Fruit fly (Drosophila melanogaster) whole organism, embryonic: Measurements from ENCODE around the gene dpr9.

Source experiments
- CG1024 ChIP-seq: fragments of 200-800 bp; sonication (Bioruptor generic); IDR thresholded peaks from 2 replicates; pipeline ENCODE4 v1.3.6; 2022; ENCODE audit warnings: missing biosample characterization, missing genetic modification characterization
- CG10959 ChIP-seq: fragments of 200-800 bp; sonication (Bioruptor generic); IDR thresholded peaks from 2 replicates; pipeline ENCODE4 v1.3.6; 2022; ENCODE audit warnings: missing biosample characterization, missing genetic modification characterization
- CG11085 ChIP-seq: fragments of 200-800 bp; sonication (Bioruptor generic); IDR thresholded peaks from 2 replicates; pipeline ENCODE4 v1.3.6; 2022; ENCODE audit warnings: missing biosample characterization, missing genetic modification characterization
- CG11723 ChIP-seq: fragments of 200-800 bp; sonication (Bioruptor generic); optimal IDR thresholded peaks from 2 replicates; lab custom pipeline; 2017; ENCODE audit warnings: missing biosample characterization, mild to moderate bottlenecking, missing genetic modification characterization
- CG12219 ChIP-seq: fragments of 200-800 bp; sonication (Bioruptor generic); optimal IDR thresholded peaks from 3 replicates; lab custom pipeline; 2018; ENCODE audit warnings: missing biosample characterization, mild to moderate bottlenecking, missing genetic modification characterization
- CG12942 ChIP-seq: fragments of 200-800 bp; sonication (Bioruptor generic); optimal IDR thresholded peaks from 3 replicates; lab custom pipeline; 2016; ENCODE audit warnings: missing biosample characterization, missing genetic modification characterization
- CG16863 ChIP-seq: fragments of 200-800 bp; sonication (Bioruptor generic); optimal IDR thresholded peaks from 3 replicates; lab custom pipeline; 2016; ENCODE audit warnings: missing biosample characterization, missing genetic modification characterization
- CG17829 ChIP-seq: fragments of 200-800 bp; optimal IDR thresholded peaks from 2 replicates; lab custom pipeline; 2019; ENCODE audit warnings: missing biosample characterization, mild to moderate bottlenecking, missing genetic modification characterization, moderate library complexity
- CG18764 ChIP-seq: fragments of 200-800 bp; sonication (Bioruptor generic); optimal IDR thresholded peaks from 3 replicates; lab custom pipeline; 2016; ENCODE audit warnings: missing biosample characterization, missing genetic modification characterization
- CG31365 ChIP-seq: fragments of 200-800 bp; sonication (Bioruptor generic); optimal IDR thresholded peaks from 2 replicates; lab custom pipeline; 2018; ENCODE audit warnings: missing biosample characterization, mild to moderate bottlenecking, missing genetic modification characterization
- CG3838 ChIP-seq: fragments of 200-800 bp; sonication (Bioruptor generic); optimal IDR thresholded peaks from 3 replicates; lab custom pipeline; 2016; ENCODE audit warnings: missing biosample characterization, missing genetic modification characterization
- CG4424 ChIP-seq: fragments of 200-800 bp; sonication (Bioruptor generic); optimal IDR thresholded peaks from 3 replicates; lab custom pipeline; 2016; ENCODE audit warnings: missing biosample characterization, missing genetic modification characterization
- CG4820 ChIP-seq: fragments of 200-800 bp; sonication (Bioruptor generic); optimal IDR thresholded peaks from 3 replicates; lab custom pipeline; 2016; ENCODE audit warnings: missing biosample characterization, missing genetic modification characterization
- CG7556 ChIP-seq: fragments of 200-800 bp; sonication (Bioruptor generic); optimal IDR thresholded peaks from 2 replicates; lab custom pipeline; 2017; ENCODE audit warnings: missing biosample characterization, mild to moderate bottlenecking, missing genetic modification characterization
- CG8089 ChIP-seq: fragments of 200-800 bp; sonication (Bioruptor generic); optimal IDR thresholded peaks from 3 replicates; lab custom pipeline; 2016; ENCODE audit warnings: missing biosample characterization, missing genetic modification characterization
- Chrac-16 ChIP-seq: fragments of 200-800 bp; sonication (Bioruptor generic); optimal IDR thresholded peaks from 3 replicates; lab custom pipeline; 2016; ENCODE audit warnings: missing biosample characterization, missing genetic modification characterization
- Dek ChIP-seq: fragments of 200-800 bp; sonication (Bioruptor generic); optimal IDR thresholded peaks from 3 replicates; lab custom pipeline; 2019; ENCODE audit warnings: missing biosample characterization, mild to moderate bottlenecking, missing genetic modification characterization, moderate library complexity
- Dfd ChIP-seq, 2 experiments: fragments of >200 bp; optimal IDR thresholded peaks; 2 replicates each; lab custom pipeline; 2017; ENCODE audit warnings: missing biosample characterization in 2 of 2, missing genetic modification characterization in 2 of 2
- Drgx ChIP-seq: fragments of 200-800 bp; sonication (Bioruptor generic); IDR thresholded peaks from 2 replicates; pipeline ENCODE4 v1.3.6; 2022; ENCODE audit warnings: missing biosample characterization, missing genetic modification characterization
- E2f1 ChIP-seq: fragments of 200-800 bp; sonication (Bioruptor generic); IDR thresholded peaks from 2 replicates; pipeline ENCODE4 v1.3.6; 2022; ENCODE audit warnings: missing biosample characterization, missing genetic modification characterization
- Fer3 ChIP-seq: fragments of 200-800 bp; sonication (Bioruptor generic); optimal IDR thresholded peaks from 2 replicates; lab custom pipeline; 2018; ENCODE audit warnings: missing biosample characterization, mild to moderate bottlenecking, missing genetic modification characterization, moderate library complexity
- HLH4C ChIP-seq: fragments of 200-800 bp; sonication (Bioruptor generic); IDR thresholded peaks from 3 replicates; pipeline ENCODE4 v1.3.6; 2022; ENCODE audit warnings: missing biosample characterization, missing genetic modification characterization; ENCODE audit not compliant: partially characterized antibody
- HLHmδ ChIP-seq: fragments of 200-800 bp; sonication (Bioruptor generic); optimal IDR thresholded peaks from 2 replicates; lab custom pipeline; 2018; ENCODE audit warnings: missing biosample characterization, mild to moderate bottlenecking, missing genetic modification characterization, moderate library complexity
- Mad ChIP-seq: fragments of 200-800 bp; sonication (Bioruptor generic); optimal IDR thresholded peaks from 2 replicates; lab custom pipeline; 2016; ENCODE audit warnings: missing biosample characterization, missing genetic modification characterization
- NC2β ChIP-seq: fragments of 200-800 bp; sonication (Bioruptor generic); optimal IDR thresholded peaks from 2 replicates; lab custom pipeline; 2016; ENCODE audit warnings: missing biosample characterization, missing genetic modification characterization
- Oli ChIP-seq: fragments of 200-800 bp; sonication (Bioruptor generic); optimal IDR thresholded peaks from 2 replicates; lab custom pipeline; 2018; ENCODE audit warnings: missing biosample characterization, mild to moderate bottlenecking, missing genetic modification characterization, moderate library complexity
- Rfx ChIP-seq: fragments of 200-800 bp; sonication (Bioruptor generic); IDR thresholded peaks from 2 replicates; pipeline ENCODE4 v1.3.6; 2022; ENCODE audit warnings: missing biosample characterization, missing genetic modification characterization
- Sin3A ChIP-seq: fragments of >200 bp; optimal IDR thresholded peaks from 2 replicates; lab custom pipeline; 2018
- Sry-δ ChIP-seq: fragments of 200-800 bp; sonication (Bioruptor generic); optimal IDR thresholded peaks from 2 replicates; lab custom pipeline; 2016; ENCODE audit warnings: missing biosample characterization, missing genetic modification characterization
- ac ChIP-seq: fragments of 200-800 bp; sonication (Bioruptor generic); optimal IDR thresholded peaks from 3 replicates; lab custom pipeline; 2017; ENCODE audit warnings: missing biosample characterization, mild to moderate bottlenecking, missing genetic modification characterization
- az2 ChIP-seq: fragments of 200-800 bp; sonication (Bioruptor generic); optimal IDR thresholded peaks from 3 replicates; lab custom pipeline; 2016; ENCODE audit warnings: missing biosample characterization, missing genetic modification characterization
- btn ChIP-seq: fragments of 200-800 bp; sonication (Bioruptor generic); optimal IDR thresholded peaks from 2 replicates; lab custom pipeline; 2016; ENCODE audit warnings: missing biosample characterization, missing genetic modification characterization
- cato ChIP-seq: fragments of 200-800 bp; sonication (Bioruptor generic); optimal IDR thresholded peaks from 2 replicates; lab custom pipeline; 2016; ENCODE audit warnings: missing biosample characterization, missing genetic modification characterization, borderline replicate concordance
- crol ChIP-seq: fragments of 200-800 bp; sonication (Bioruptor generic); IDR thresholded peaks from 2 replicates; pipeline ENCODE4 v1.3.6; 2022; ENCODE audit warnings: missing biosample characterization, missing genetic modification characterization
- dm ChIP-seq: fragments of 200-800 bp; sonication (Bioruptor generic); optimal IDR thresholded peaks from 3 replicates; lab custom pipeline; 2016; ENCODE audit warnings: missing biosample characterization, missing genetic modification characterization
- eve ChIP-seq, 2 experiments: fragments of >200 bp; optimal IDR thresholded peaks; 2 replicates each; lab custom pipeline; 2017; ENCODE audit warnings: missing biosample characterization in 2 of 2, missing genetic modification characterization in 2 of 2
- h ChIP-seq: fragments of >200 bp; optimal IDR thresholded peaks from 2 replicates; lab custom pipeline; 2017
- hbn ChIP-seq: fragments of 200-800 bp; sonication (Bioruptor generic); IDR thresholded peaks from 2 replicates; pipeline ENCODE4 v1.3.6; 2022; ENCODE audit warnings: missing biosample characterization, missing genetic modification characterization; ENCODE audit not compliant: partially characterized antibody
- jing ChIP-seq: fragments of 200-800 bp; sonication (Bioruptor generic); optimal IDR thresholded peaks from 2 replicates; lab custom pipeline; 2018; ENCODE audit warnings: missing biosample characterization, mild to moderate bottlenecking, missing genetic modification characterization
- lab ChIP-seq: fragments of 200-800 bp; sonication (Bioruptor generic); optimal IDR thresholded peaks from 3 replicates; lab custom pipeline; 2017; ENCODE audit warnings: missing biosample characterization, missing genetic modification characterization, mild to moderate bottlenecking, moderate library complexity, missing genetic modification reagents
- nau ChIP-seq: fragments of 200-800 bp; sonication (Bioruptor generic); optimal IDR thresholded peaks from 3 replicates; lab custom pipeline; 2017; ENCODE audit warnings: missing biosample characterization, mild to moderate bottlenecking, missing genetic modification characterization, missing genetic modification reagents
- nom ChIP-seq: fragments of 200-800 bp; sonication (Bioruptor generic); optimal IDR thresholded peaks from 2 replicates; lab custom pipeline; 2017; ENCODE audit warnings: missing biosample characterization, missing genetic modification characterization, mild to moderate bottlenecking, moderate library complexity, missing genetic modification reagents
- pros ChIP-seq: fragments of 200-800 bp; sonication (Bioruptor generic); optimal IDR thresholded peaks from 3 replicates; lab custom pipeline; 2019; ENCODE audit warnings: missing biosample characterization, mild to moderate bottlenecking, missing genetic modification characterization, moderate library complexity
- repo ChIP-seq: fragments of 200-800 bp; sonication (Bioruptor generic); optimal IDR thresholded peaks from 2 replicates; lab custom pipeline; 2016; ENCODE audit warnings: missing biosample characterization, missing genetic modification characterization
- ro ChIP-seq: fragments of 200-800 bp; sonication (Bioruptor generic); IDR thresholded peaks from 2 replicates; pipeline ENCODE4 v1.3.6; 2022; ENCODE audit warnings: missing biosample characterization, missing genetic modification characterization
- row ChIP-seq: fragments of 200-800 bp; sonication (Bioruptor generic); IDR thresholded peaks from 3 replicates; pipeline ENCODE4 v1.3.6; 2022; ENCODE audit warnings: missing biosample characterization, missing genetic modification characterization
- sens-2 ChIP-seq: fragments of 200-800 bp; sonication (Bioruptor generic); IDR thresholded peaks from 2 replicates; pipeline ENCODE4 v1.3.6; 2022; ENCODE audit warnings: missing biosample characterization, missing genetic modification characterization
- stc ChIP-seq: fragments of 200-800 bp; sonication (Bioruptor generic); IDR thresholded peaks from 2 replicates; pipeline ENCODE4 v1.3.6; 2022; ENCODE audit warnings: missing biosample characterization, missing genetic modification characterization
- tll ChIP-seq, 2 experiments: fragments of 200-800 bp in 1 of 2; fragments of >200 bp in 1 of 2; sonication (Bioruptor generic) in 1 of 2; optimal IDR thresholded peaks; 2 replicates each; lab custom pipeline; 2017 to 2019; ENCODE audit warnings: missing biosample characterization in 2 of 2, missing genetic modification characterization in 2 of 2, mild to moderate bottlenecking in 1 of 2, moderate library complexity in 1 of 2
- trh ChIP-seq: fragments of 200-800 bp; sonication (Bioruptor generic); optimal IDR thresholded peaks from 2 replicates; lab custom pipeline; 2016; ENCODE audit warnings: missing biosample characterization, missing genetic modification characterization
- wek ChIP-seq: fragments of 200-800 bp; sonication (Bioruptor generic); optimal IDR thresholded peaks from 3 replicates; lab custom pipeline; 2018; ENCODE audit warnings: missing biosample characterization, mild to moderate bottlenecking, missing genetic modification characterization, moderate library complexity

dpr9 gene

dm6 chr3R:15087606-15088193, 10.7 kb upstream of the dpr9 start (continued):
- TF ChIP-seq E2f1 (peak; percentile 93), CG4820 (GFP tag; lab: Kevin White, UChicago) (peak; percentile 88), sens-2 (GFP tag; lab: Robert Waterston, UW) (peak; percentile 76), CG18764 (GFP tag; lab: Kevin White, UChicago) (peak; percentile 79), crol (GFP tag; lab: Robert Waterston, UW) (no peak), jing (peak; percentile 83), Dfd (GFP tag; optimal IDR thresholded peaks at IDR 0.05; lab: Kevin White, UChicago) (no peak), CG11723 (GFP tag; lab: Kevin White, UChicago) (peak; percentile 60), CG10959 (GFP tag; lab: Robert Waterston, UW) (peak; percentile 73), CG8089 (GFP tag; lab: Kevin White, UChicago) (peak; percentile 78), wek (peak; percentile 54), row (GFP tag; lab: Robert Waterston, UW) (peak; percentile 90), Sin3A (lab: Kevin White, UChicago) (no peak), Drgx (GFP tag; lab: Robert Waterston, UW) (peak; percentile 43; the same call in 1 of the 2 replicates), CG12219 (GFP tag; lab: Kevin White, UChicago) (peak; percentile 72), dm (GFP tag; lab: Kevin White, UChicago) (peak; percentile 42), CG1024 (peak; percentile 82), HLHmδ (GFP tag; lab: Kevin White, UChicago) (no peak), cato (GFP tag; lab: Kevin White, UChicago) (peak; percentile 71), Rfx (GFP tag; lab: Robert Waterston, UW) (peak; percentile 93), ac (GFP tag; lab: Kevin White, UChicago) (no peak), stc (GFP tag; lab: Robert Waterston, UW) (peak; percentile 92), nau (GFP tag; lab: Kevin White, UChicago) (peak; percentile 57), nom (GFP tag; lab: Kevin White, UChicago) (no peak), CG11085 (GFP tag; lab: Robert Waterston, UW) (peak; percentile 67), trh (GFP tag; lab: Kevin White, UChicago) (peak; percentile 70), NC2β (GFP tag; lab: Kevin White, UChicago) (peak; percentile 76), Sry-δ (GFP tag; lab: Kevin White, UChicago) (peak; percentile 45), Chrac-16 (GFP tag; lab: Kevin White, UChicago) (peak; percentile 75), CG7556 (GFP tag; lab: Kevin White, UChicago) (peak; percentile 80), pros (no peak), tll (GFP tag; optimal IDR thresholded peaks at IDR 0.05; lab: Kevin White, UChicago) (no peak), Oli (tag; lab: Kevin White, UChicago) (peak; percentile 89), btn (GFP tag; lab: Kevin White, UChicago) (peak; percentile 75), az2 (GFP tag; lab: Kevin White, UChicago) (peak; percentile 83), Fer3 (peak; percentile 75), eve (GFP tag; optimal IDR thresholded peaks at IDR 0.05; lab: Kevin White, UChicago) (peak in 1 of 2 experiments; percentile 85), HLH4C (GFP tag; lab: Robert Waterston, UW) (no peak), lab (GFP tag; lab: Kevin White, UChicago) (peak; percentile 88), CG4424 (GFP tag; lab: Kevin White, UChicago) (peak; percentile 86), repo (GFP tag; lab: Kevin White, UChicago) (peak; percentile 89), Dek (tag; lab: Kevin White, UChicago) (peak; percentile 72), ro (GFP tag; lab: Robert Waterston, UW) (peak; percentile 75), CG16863 (GFP tag; lab: Kevin White, UChicago) (peak; percentile 77), CG17829 (tag; lab: Kevin White, UChicago) (peak; percentile 82), CG12942 (GFP tag; lab: Kevin White, UChicago) (peak; percentile 65), CG3838 (peak; percentile 5), h (lab: Kevin White, UChicago) (no peak), Mad (GFP tag; lab: Kevin White, UChicago) (peak; percentile 56), hbn (GFP tag; lab: Robert Waterston, UW) (no peak), CG31365 (tag; lab: Kevin White, UChicago) (peak; percentile 55)
